Worm (Caenorhabditis elegans): ENCODE results near the gene gpn-1.
A peak's percentile ranks its signal among the peaks of the same experiment; 100 is the strongest.

DNA sequence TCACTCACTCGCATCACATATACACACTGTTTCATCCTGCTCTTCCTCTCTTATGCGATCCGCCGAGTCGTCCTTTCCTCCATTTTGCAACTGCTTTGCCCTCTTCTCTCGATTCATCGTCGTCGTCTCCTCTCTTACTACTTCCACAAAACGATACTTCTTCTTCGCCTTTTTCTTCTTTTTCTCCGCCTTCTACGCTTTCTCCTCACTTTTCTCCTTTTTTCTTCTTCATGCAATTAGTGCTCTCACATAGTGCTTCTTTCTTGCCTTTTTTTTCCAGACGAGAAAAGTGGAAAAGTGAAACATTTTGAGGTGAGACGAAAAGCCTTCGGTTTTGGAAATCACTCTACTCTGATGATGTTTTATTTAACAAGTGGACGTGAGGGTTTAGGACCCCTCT, 21.9 kb upstream of the gpn-1 start:
- TF ChIP-seq C34F6.9 (tag; optimal IDR thresholded peaks at IDR 0.05) (peak; percentile 31), nhr-12 (tag; optimal IDR thresholded peaks at IDR 0.05) (no peak), lin-13 (GFP tag; optimal IDR thresholded peaks at IDR 0.05) (peak; percentile 0)

Measured in whole organism, L2 larva.